Fruit fly (Drosophila melanogaster) Kc167 (cell line): ENCODE data around the gene CG32576.

Experiments
- Myc ChIP-seq: fragments of >200 bp; optimal IDR thresholded peaks from 2 replicates; lab custom pipeline; 2017; ENCODE audit warnings: missing external identifiers
- Sin3A ChIP-seq: fragments of >200 bp; optimal IDR thresholded peaks from 2 replicates; lab custom pipeline; 2018; ENCODE audit warnings: missing external identifiers
- h ChIP-seq: fragments of >200 bp; optimal IDR thresholded peaks from 3 replicates; lab custom pipeline; 2018; ENCODE audit warnings: missing external identifiers
- insv ChIP-seq: fragments of >200 bp; optimal IDR thresholded peaks from 3 replicates; lab custom pipeline; 2018; ENCODE audit warnings: missing external identifiers
- psq ChIP-seq: fragments of >200 bp; optimal IDR thresholded peaks from 2 replicates; lab custom pipeline; 2017; ENCODE audit warnings: missing external identifiers
- ttk ChIP-seq: sonication (Bioruptor generic); optimal IDR thresholded peaks from 2 replicates; lab custom pipeline; 2017; ENCODE audit warnings: missing external identifiers

CG32576 gene

dm6 chrX:16288999-16289398 is 666 bp upstream of the CG32576 start:
- TF ChIP-seq ttk: no peak
- no peak for TF ChIP-seq Sin3A
- no peak for TF ChIP-seq psq
- no peak for TF ChIP-seq Myc (lab: Kevin White, UChicago)

DNA sequence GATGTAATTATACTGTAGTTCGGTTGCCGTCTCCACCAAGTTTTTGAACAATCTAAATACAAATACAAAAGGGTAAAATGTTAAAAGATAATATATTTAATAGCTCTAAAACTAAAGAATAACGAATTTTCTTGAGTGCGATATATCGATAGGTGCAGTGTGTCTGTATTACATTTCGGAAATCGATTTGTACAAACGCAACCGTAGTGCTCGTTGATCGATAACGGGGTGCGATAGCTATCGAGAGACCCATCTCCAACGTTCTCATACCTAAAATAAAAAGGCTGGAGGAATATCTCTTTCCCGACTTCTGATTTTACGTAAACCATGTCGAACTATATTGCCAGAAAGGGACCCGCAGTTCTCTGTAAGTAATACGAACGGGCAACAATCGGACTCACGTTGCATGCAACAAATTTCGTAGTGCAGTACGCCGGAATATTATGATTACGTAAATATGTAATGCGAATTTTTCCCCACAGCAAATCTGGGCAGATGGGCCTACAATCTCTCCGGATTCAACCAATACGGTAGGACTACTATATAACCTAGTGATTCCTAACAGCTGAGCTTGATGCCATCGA is 2.2 kb downstream of the CG32576 start, which contains the start of gene UQCR-14:
Gene UQCR-14 (plus strand): TSS at position 206 of the 584 bp plus-strand sequence.
- TF ChIP-seq h (lab: Kevin White, UChicago): no peak
- no peak for TF ChIP-seq psq
- TF ChIP-seq ttk: no peak
- no peak for TF ChIP-seq insv (lab: Kevin White, UChicago)
- TF ChIP-seq Sin3A: no peak
- no peak for TF ChIP-seq Myc (lab: Kevin White, UChicago)

DNA sequence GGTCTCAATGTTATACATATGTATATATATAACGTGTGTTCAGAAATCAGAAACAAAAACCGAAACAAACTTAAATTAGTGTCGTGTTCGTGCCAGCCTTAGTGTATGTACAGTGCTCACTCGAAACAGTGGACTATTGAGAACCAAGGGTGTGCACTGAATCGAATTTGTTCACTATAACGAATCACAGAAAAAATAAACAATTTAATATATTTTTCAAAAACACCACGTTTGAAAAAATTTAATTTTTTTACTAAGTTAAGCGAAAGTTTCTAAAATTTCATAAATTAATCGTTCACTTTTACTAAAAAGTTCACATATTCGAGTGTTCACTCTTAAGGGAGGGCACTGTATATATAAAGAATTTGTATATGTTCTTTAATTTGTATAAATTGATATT is 3.1 kb downstream of the CG32576 start:
- TF ChIP-seq insv (lab: Kevin White, UChicago): no peak
- TF ChIP-seq h (lab: Kevin White, UChicago): no peak
- no peak for TF ChIP-seq Myc (lab: Kevin White, UChicago)
- no peak for TF ChIP-seq Sin3A
- no peak for TF ChIP-seq ttk
- TF ChIP-seq psq: no peak

- TF ChIP-seq insv (lab: Kevin White, UChicago) (no peak), Myc (lab: Kevin White, UChicago) (no peak), ttk (no peak), h (lab: Kevin White, UChicago) (no peak), Sin3A (no peak), psq (no peak)
Observed at dm6 chrX:16281717-16282529, 6.4 kb downstream of the CG32576 start.

dm6 chrX:16281305-16281704 is 7.0 kb downstream of the CG32576 start:
- TF ChIP-seq insv (lab: Kevin White, UChicago) (no peak), psq (no peak), Sin3A (no peak), ttk (no peak), Myc (lab: Kevin White, UChicago) (no peak), h (lab: Kevin White, UChicago) (no peak)

DNA sequence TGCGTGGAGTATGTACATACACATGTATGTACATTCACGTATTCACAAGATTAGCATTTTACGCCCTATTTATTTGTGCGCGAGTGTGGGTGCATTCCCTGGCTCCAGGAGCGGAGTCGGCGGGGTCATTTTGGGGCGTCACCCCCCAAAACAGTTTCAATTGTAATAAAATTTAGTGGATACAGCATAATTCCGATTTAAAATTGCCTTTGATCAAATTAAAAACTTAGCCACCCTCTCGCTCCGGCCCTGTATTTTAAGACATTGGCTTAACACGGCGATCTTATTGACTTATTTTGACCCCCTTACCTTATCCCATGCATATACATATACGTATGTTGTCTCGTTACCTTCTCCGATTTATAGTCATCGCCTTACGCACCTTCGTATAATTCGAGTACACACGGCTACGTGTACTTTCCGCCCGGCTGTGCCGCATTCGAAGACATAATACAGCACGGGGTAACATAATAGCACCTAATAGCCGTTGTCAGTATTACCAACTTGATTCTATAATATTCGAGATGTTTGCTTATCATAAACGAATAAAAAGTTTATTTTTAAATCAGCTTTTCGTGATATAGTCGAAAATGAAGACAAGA is 8.9 kb downstream of the CG32576 start:
- no peak for TF ChIP-seq h (lab: Kevin White, UChicago)
- TF ChIP-seq Sin3A: no peak
- TF ChIP-seq ttk: no peak
- no peak for TF ChIP-seq psq
- TF ChIP-seq Myc (lab: Kevin White, UChicago): no peak
- no peak for TF ChIP-seq insv (lab: Kevin White, UChicago)

- TF ChIP-seq ttk (no peak), insv (lab: Kevin White, UChicago) (no peak), Sin3A (no peak), psq (no peak), h (lab: Kevin White, UChicago) (no peak), Myc (lab: Kevin White, UChicago) (no peak)
Observed at dm6 chrX:16278783-16279182, 9.6 kb downstream of the CG32576 start.

- TF ChIP-seq Sin3A: no peak
- no peak for TF ChIP-seq Myc (lab: Kevin White, UChicago)
- no peak for TF ChIP-seq h (lab: Kevin White, UChicago)
- no peak for TF ChIP-seq ttk
- no peak for TF ChIP-seq psq
- no peak for TF ChIP-seq insv (lab: Kevin White, UChicago)
Observed at dm6 chrX:16277878-16278506, 10.3 kb downstream of the CG32576 start, which contains the start of gene eas. Gene eas (plus strand): TSS chrX:16278328.

DNA sequence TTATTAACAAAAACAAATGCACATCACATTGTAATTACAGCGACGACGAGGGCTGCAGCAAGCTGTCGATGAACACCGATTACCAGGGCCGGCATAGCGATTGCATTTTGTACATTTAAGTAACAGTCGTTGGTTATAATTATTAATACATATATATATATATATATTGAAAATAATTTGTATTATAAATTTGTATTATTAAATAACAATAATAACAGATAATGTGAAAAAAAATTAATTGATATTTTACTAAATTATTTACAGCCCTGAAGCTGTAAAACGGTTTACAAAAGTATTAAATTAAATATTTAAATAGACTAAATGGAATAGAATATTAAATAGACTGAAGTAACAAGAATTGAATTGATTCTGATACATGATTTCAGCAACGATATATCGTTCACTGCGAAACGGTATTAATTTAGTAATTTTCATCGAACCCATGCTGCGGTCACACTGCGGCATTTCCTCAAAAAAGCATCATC is 12.4 kb downstream of the CG32576 start, which contains the start of the genes kat80 and Prosalpha4:
Gene kat80 (minus strand): TSS at position 327 of the 485 bp plus-strand sequence.
Gene Prosalpha4 (plus strand): TSS at position 417 of the 485 bp plus-strand sequence.
- TF ChIP-seq Sin3A (no peak), psq (no peak), ttk (no peak), h (lab: Kevin White, UChicago) (no peak), insv (lab: Kevin White, UChicago) (no peak), Myc (lab: Kevin White, UChicago) (no peak)

dm6 chrX:16275168-16275853 is 13.0 kb downstream of the CG32576 start:
- no peak for TF ChIP-seq Sin3A
- TF ChIP-seq insv (lab: Kevin White, UChicago): no peak
- TF ChIP-seq h (lab: Kevin White, UChicago): no peak
- no peak for TF ChIP-seq psq
- TF ChIP-seq ttk: no peak
- TF ChIP-seq Myc (lab: Kevin White, UChicago): no peak

- TF ChIP-seq insv (lab: Kevin White, UChicago) (no peak), Sin3A (no peak), ttk (no peak), psq (no peak), h (lab: Kevin White, UChicago) (no peak), Myc (lab: Kevin White, UChicago) (no peak)
Observed at dm6 chrX:16270795-16271194, 17.5 kb downstream of the CG32576 start, which contains the start of gene Mfe2. Gene Mfe2 (plus strand): TSS chrX:16270951.
